ENCODE assay signal across 3 worm cellular contexts in the genomic region with DNA sequence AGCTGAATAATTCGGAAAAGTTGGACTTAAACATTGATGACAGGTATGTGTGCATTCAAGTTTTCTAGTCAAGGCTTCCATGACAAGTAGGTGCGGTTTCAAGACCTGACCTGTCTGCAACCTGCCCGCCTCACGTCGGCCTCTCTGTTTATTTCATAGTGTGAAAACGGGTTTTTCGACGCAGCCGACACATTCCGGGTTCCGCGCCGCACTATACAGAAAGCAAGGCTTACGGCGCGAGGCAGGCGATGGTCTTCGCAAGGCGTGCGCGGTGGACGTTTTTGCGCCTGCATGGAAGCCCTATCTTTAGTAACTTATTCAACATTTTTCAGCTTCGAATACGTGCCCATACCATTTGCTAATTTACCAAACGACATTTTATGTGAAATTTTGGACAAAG.
TF ChIP-seq lines count a peak whose summit lies in the region.

No protein-coding gene starts in this region.

TF ChIP-seq in whole organism, L2 larva, 48 proteins besides CTCF, POLR2A, EP300 and RAD21:
- TF ChIP-seq snpc-4 (tag; optimal IDR thresholded peaks at IDR 0.05; lab: Kevin White, UChicago) (peak; percentile 11), ztf-4 (tag; optimal IDR thresholded peaks at IDR 0.05; lab: Kevin White, UChicago) (no peak)

TF ChIP-seq in whole organism, L4 larva, 104 proteins besides CTCF, POLR2A, EP300 and RAD21:
- TF ChIP-seq dve-1 (tag; optimal IDR thresholded peaks at IDR 0.05; lab: Kevin White, UChicago; ENCODE audit: insufficient read depth), result no peak
- TF ChIP-seq spr-1 (tag; optimal IDR thresholded peaks at IDR 0.05; lab: Kevin White, UChicago), result no peak
- TF ChIP-seq spr-3 (GFP tag; optimal IDR thresholded peaks at IDR 0.05; lab: Kevin White, UChicago), result no peak
- TF ChIP-seq tag-97 (GFP tag; IDR thresholded peaks at IDR 0.05; lab: Robert Waterston, UW), result no peak
- peak; percentile 39; the same call in 1 of the 2 replicates for TF ChIP-seq snpc-1.2 (GFP tag; IDR thresholded peaks at IDR 0.05; lab: Robert Waterston, UW)
- TF ChIP-seq tra-1 (GFP tag; IDR thresholded peaks at IDR 0.05; lab: Robert Waterston, UW), result no peak
- TF ChIP-seq mep-1 (tag; optimal IDR thresholded peaks at IDR 0.05; lab: Kevin White, UChicago), result no peak
- TF ChIP-seq gei-8 (GFP tag; optimal IDR thresholded peaks at IDR 0.05; lab: Kevin White, UChicago), result no peak
- 0 out of 2 replicates have a peak, but pooled peaks have one; percentile 20 for TF ChIP-seq F26F4.8 (GFP tag; conservative IDR thresholded peaks at IDR 0.05; lab: Robert Waterston, UW)
- no peak for TF ChIP-seq saeg-2 (GFP tag; IDR thresholded peaks at IDR 0.05; lab: Robert Waterston, UW)
- no peak for TF ChIP-seq F10B5.3 (tag; optimal IDR thresholded peaks at IDR 0.05; lab: Kevin White, UChicago)
- TF ChIP-seq snpc-4 (tag; optimal IDR thresholded peaks at IDR 0.05; lab: Kevin White, UChicago), result peak; percentile 3

TF ChIP-seq in whole organism, young adult, 124 proteins besides CTCF, POLR2A, EP300 and RAD21:
- TF ChIP-seq ceh-100 (GFP tag; IDR thresholded peaks at IDR 0.05; lab: Robert Waterston, UW), result no peak
- no peak for TF ChIP-seq dpl-1 (GFP tag; optimal IDR thresholded peaks at IDR 0.05; lab: Kevin White, UChicago)
- no peak for TF ChIP-seq C17E4.6 (GFP tag; IDR thresholded peaks at IDR 0.05; lab: Robert Waterston, UW)
- no peak for TF ChIP-seq dpff-1 (tag; optimal IDR thresholded peaks at IDR 0.05; lab: Kevin White, UChicago)
- no peak for TF ChIP-seq hrde-1 (tag; optimal IDR thresholded peaks at IDR 0.05; lab: Kevin White, UChicago; ENCODE audit: borderline replicate concordance)
- peak; percentile 29; the same call in 1 of the 2 replicates for TF ChIP-seq hmg-1.2 (GFP tag; IDR thresholded peaks at IDR 0.05; lab: Robert Waterston, UW)
- no peak for TF ChIP-seq somi-1 (GFP tag; optimal IDR thresholded peaks at IDR 0.05; lab: Kevin White, UChicago)
- no peak for TF ChIP-seq snpc-4 (GFP tag; optimal IDR thresholded peaks at IDR 0.05; lab: Kevin White, UChicago)
- TF ChIP-seq snpc-4 (tag; optimal IDR thresholded peaks at IDR 0.05; lab: Kevin White, UChicago), result peak in 2 of 4 experiments; percentile 83 to 89
- peak; percentile 63 for TF ChIP-seq zfh-2 (GFP tag; conservative IDR thresholded peaks at IDR 0.05; lab: Robert Waterston, UW)
